Worm (Caenorhabditis elegans): Measurements from ENCODE around the gene rbx-1.
A peak's percentile ranks its signal among the peaks of the same experiment; 100 is the strongest.

The rbx-1 gene

ce11 chrV:9690728-9691127 lies 406 bp upstream of the rbx-1 start:
- TF ChIP-seq hmg-1.2 (GFP tag; IDR thresholded peaks at IDR 0.05) = peak; percentile 41; the same call in 1 of the 2 replicates
- no peak for TF ChIP-seq lag-1 (GFP tag; IDR thresholded peaks at IDR 0.05)
- TF ChIP-seq tbp1 (GFP tag; optimal IDR thresholded peaks at IDR 0.05) = peak; percentile 4
- TF ChIP-seq F23B12.7 (tag; optimal IDR thresholded peaks at IDR 0.05; ENCODE audit: insufficient read depth) = peak; percentile 38
- peak; percentile 49; the same call in 1 of the 2 replicates for TF ChIP-seq madf-6 (GFP tag; IDR thresholded peaks at IDR 0.05)
- peak; percentile 12 for TF ChIP-seq ztf-18 (tag; optimal IDR thresholded peaks at IDR 0.05)
- TF ChIP-seq mcd-1 (GFP tag; IDR thresholded peaks at IDR 0.05) = no peak
- peak; percentile 57 for TF ChIP-seq lsl-1 (GFP tag; optimal IDR thresholded peaks at IDR 0.05)
- no peak for TF ChIP-seq dpl-1 (GFP tag; optimal IDR thresholded peaks at IDR 0.05)
- no peak for TF ChIP-seq bed-2 (GFP tag; IDR thresholded peaks at IDR 0.05)
- TF ChIP-seq ceh-58 (GFP tag; IDR thresholded peaks at IDR 0.05) = no peak
- TF ChIP-seq cebp-2 (GFP tag; IDR thresholded peaks at IDR 0.05) = no peak
- no peak for TF ChIP-seq repo-1 (tag; optimal IDR thresholded peaks at IDR 0.05)
- TF ChIP-seq hsf-1 (GFP tag; IDR thresholded peaks at IDR 0.05) = no peak

- TF ChIP-seq sea-2 (GFP tag; IDR thresholded peaks at IDR 0.05) (no peak), F52B5.7 (tag; optimal IDR thresholded peaks at IDR 0.05) (peak; percentile 57), tlf-1 (GFP tag; optimal IDR thresholded peaks at IDR 0.05) (peak; percentile 26), tbx-9 (tag; optimal IDR thresholded peaks at IDR 0.05; ENCODE audit: borderline replicate concordance) (no peak), nhr-179 (tag; optimal IDR thresholded peaks at IDR 0.05) (no peak), unc-130 (GFP tag; optimal IDR thresholded peaks at IDR 0.05) (no peak), cebp-1 (GFP tag; IDR thresholded peaks at IDR 0.05) (no peak), cebp-1 (tag; optimal IDR thresholded peaks at IDR 0.05) (no peak), madf-3 (GFP tag; IDR thresholded peaks at IDR 0.05) (no peak), Y79H2A.3 (GFP tag; conservative IDR thresholded peaks at IDR 0.05) (peak; percentile 83; the same call in 1 of the 2 replicates), ekl-4 (GFP tag; IDR thresholded peaks at IDR 0.05) (peak; percentile 64; the same call in 1 of the 2 replicates), Y53G8AR.9 (GFP tag; conservative IDR thresholded peaks at IDR 0.05) (no peak), nhr-27 (tag; optimal IDR thresholded peaks at IDR 0.05) (no peak), madf-6 (GFP tag; IDR thresholded peaks at IDR 0.05) (peak; percentile 67), hmg-1.2 (GFP tag; IDR thresholded peaks at IDR 0.05) (peak; percentile 24; the same call in 1 of the 2 replicates), dox-1 (GFP tag; IDR thresholded peaks at IDR 0.05) (no peak), rcor-1 (GFP tag; IDR thresholded peaks at IDR 0.05) (peak; percentile 25; the same call in 1 of the 2 replicates), athp-1 (tag; optimal IDR thresholded peaks at IDR 0.05) (peak; percentile 36), attf-6 (GFP tag; IDR thresholded peaks at IDR 0.05) (peak; percentile 55), ceh-91 (GFP tag; IDR thresholded peaks at IDR 0.05) (peak; percentile 17; the same call in 1 of the 2 replicates), somi-1 (GFP tag; optimal IDR thresholded peaks at IDR 0.05) (no peak), ceh-79 (tag; optimal IDR thresholded peaks at IDR 0.05) (peak; percentile 71), ama-1 (optimal IDR thresholded peaks at IDR 0.05) (no peak), ama-1 (GFP tag; optimal IDR thresholded peaks at IDR 0.05) (no peak), nhr-120 (GFP tag; IDR thresholded peaks at IDR 0.05) (no peak), akir-1 (GFP tag; optimal IDR thresholded peaks at IDR 0.05) (no peak), sdz-38 (tag; optimal IDR thresholded peaks at IDR 0.05) (no peak), lin-26 (GFP tag; IDR thresholded peaks at IDR 0.05) (0 out of 2 replicates have a peak, but pooled peaks have one; percentile 28), F39B2.1 (GFP tag; IDR thresholded peaks at IDR 0.05) (no peak), ceh-58 (GFP tag; IDR thresholded peaks at IDR 0.05) (no peak), let-607 (tag; optimal IDR thresholded peaks at IDR 0.05) (peak in 1 of 2 experiments; percentile 1), lin-54 (GFP tag; optimal IDR thresholded peaks at IDR 0.05) (no peak), Y53F4B.3 (GFP tag; IDR thresholded peaks at IDR 0.05) (no peak), ztf-25 (GFP tag; IDR thresholded peaks at IDR 0.05) (0 out of 2 replicates have a peak, but pooled peaks have one; percentile 37), madf-10 (tag; optimal IDR thresholded peaks at IDR 0.05) (no peak), bed-1 (GFP tag; IDR thresholded peaks at IDR 0.05) (no peak), hsf-1 (GFP tag; IDR thresholded peaks at IDR 0.05) (peak; percentile 44; the same call in 1 of the 2 replicates), ztf-22 (GFP tag; optimal IDR thresholded peaks at IDR 0.05) (no peak)
Measured at ce11 chrV:9689364-9689763, 958 bp downstream of the rbx-1 start.

Data from whole organism, young adult.